Fruit fly (Drosophila melanogaster) whole organism, embryonic: Measurements from ENCODE around the gene Bro.

Experiments used
- Awh ChIP-seq: fragments of 200-800 bp; sonication (Bioruptor generic); IDR thresholded peaks from 2 replicates; pipeline ENCODE4, ENCODE4 v1.3.6; 2022; ENCODE audit warnings: missing biosample characterization, missing genetic modification characterization
- Bgb ChIP-seq: fragments of 200-800 bp; sonication (Bioruptor generic); IDR thresholded peaks from 2 replicates; pipeline ENCODE4 v1.3.6; 2022; ENCODE audit warnings: missing biosample characterization, missing genetic modification characterization; ENCODE audit not compliant: partially characterized antibody
- CG10321 ChIP-seq: fragments of 200-800 bp; sonication (Bioruptor generic); IDR thresholded peaks from 2 replicates; pipeline ENCODE4 v1.3.6; 2022; ENCODE audit warnings: missing biosample characterization, missing genetic modification characterization
- CG10543 ChIP-seq: fragments of 200-800 bp; sonication (Bioruptor generic); optimal IDR thresholded peaks from 3 replicates; lab custom pipeline; 2017; ENCODE audit warnings: missing biosample characterization, mild to moderate bottlenecking, missing genetic modification characterization, moderate library complexity
- CG11085 ChIP-seq: fragments of 200-800 bp; sonication (Bioruptor generic); IDR thresholded peaks from 2 replicates; pipeline ENCODE4 v1.3.6; 2022; ENCODE audit warnings: missing biosample characterization, missing genetic modification characterization
- CG13894 ChIP-seq: fragments of 200-800 bp; sonication (Bioruptor generic); optimal IDR thresholded peaks from 3 replicates; lab custom pipeline; 2018; ENCODE audit warnings: missing biosample characterization, mild to moderate bottlenecking, missing genetic modification characterization, moderate library complexity
- CG31224 ChIP-seq: fragments of 200-800 bp; sonication (Bioruptor generic); IDR thresholded peaks from 2 replicates; pipeline ENCODE4 v1.3.6; 2022; ENCODE audit warnings: missing biosample characterization, missing genetic modification characterization
- CG32767 ChIP-seq: fragments of 200-800 bp; sonication (Bioruptor generic); IDR thresholded peaks from 2 replicates; pipeline ENCODE4 v1.3.6; 2022; ENCODE audit warnings: missing biosample characterization, missing genetic modification characterization
- CG34224 ChIP-seq: fragments of 200-800 bp; sonication (Bioruptor generic); IDR thresholded peaks from 3 replicates; pipeline ENCODE4 v1.3.6; 2022; ENCODE audit warnings: missing biosample characterization, missing genetic modification characterization; ENCODE audit not compliant: partially characterized antibody
- CG34422 ChIP-seq: fragments of 200-800 bp; sonication (Bioruptor generic); IDR thresholded peaks from 3 replicates; pipeline ENCODE4 v1.3.6; 2022; ENCODE audit warnings: missing biosample characterization, missing genetic modification characterization
- CG6791 ChIP-seq: fragments of 200-800 bp; sonication (Bioruptor generic); IDR thresholded peaks from 3 replicates; pipeline ENCODE4 v1.3.6; 2022; ENCODE audit warnings: missing biosample characterization, missing genetic modification characterization; ENCODE audit not compliant: partially characterized antibody
- Dbx ChIP-seq: fragments of 200-800 bp; sonication (Bioruptor generic); IDR thresholded peaks from 3 replicates; pipeline ENCODE4 v1.3.6; 2022; ENCODE audit warnings: missing biosample characterization, missing genetic modification characterization
- Deaf1 ChIP-seq: fragments of 200-800 bp; optimal IDR thresholded peaks from 3 replicates; lab custom pipeline; 2019; ENCODE audit warnings: missing biosample characterization, mild to moderate bottlenecking, missing genetic modification characterization, moderate library complexity
- Fer1 ChIP-seq: fragments of 200-800 bp; sonication (Bioruptor generic); optimal IDR thresholded peaks from 2 replicates; lab custom pipeline; 2017; ENCODE audit warnings: missing biosample characterization, mild to moderate bottlenecking, missing genetic modification characterization
- Hand ChIP-seq: fragments of 200-800 bp; sonication (Bioruptor generic); optimal IDR thresholded peaks from 2 replicates; lab custom pipeline; 2017; ENCODE audit warnings: mild to moderate bottlenecking, missing biosample characterization, missing genetic modification reagents, missing genetic modification characterization
- HmgD ChIP-seq: fragments of 200-800 bp; sonication (Bioruptor generic); optimal IDR thresholded peaks from 3 replicates; lab custom pipeline; 2016; ENCODE audit warnings: missing biosample characterization, missing genetic modification characterization
- Lim3 ChIP-seq: fragments of 200-800 bp; sonication (Bioruptor generic); IDR thresholded peaks from 2 replicates; pipeline ENCODE4 v1.3.6; 2022; ENCODE audit warnings: missing biosample characterization, missing genetic modification characterization
- MBD-R2 ChIP-seq: fragments of 200-800 bp; sonication (Bioruptor generic); IDR thresholded peaks from 2 replicates; pipeline ENCODE4 v1.3.6; 2022; ENCODE audit warnings: missing biosample characterization, missing genetic modification characterization
- Max ChIP-seq: fragments of 200-800 bp; sonication (Bioruptor generic); optimal IDR thresholded peaks from 2 replicates; lab custom pipeline; 2016; ENCODE audit warnings: missing biosample characterization, mild to moderate bottlenecking, missing genetic modification characterization
- Med ChIP-seq: fragments of 200-800 bp; sonication (Bioruptor generic); peaks from one replicate; lab custom pipeline; 2016; ENCODE audit warnings: missing biosample characterization, missing genetic modification characterization, mild to moderate bottlenecking, inconsistent platforms, moderate library complexity
- Nf-YB ChIP-seq: fragments of 200-800 bp; sonication (Bioruptor generic); optimal IDR thresholded peaks from 3 replicates; lab custom pipeline; 2019; ENCODE audit warnings: missing biosample characterization, mild to moderate bottlenecking, missing genetic modification characterization, moderate library complexity
- Nf-YC ChIP-seq: fragments of 200-800 bp; optimal IDR thresholded peaks from 3 replicates; lab custom pipeline; 2019; ENCODE audit warnings: missing biosample characterization, mild to moderate bottlenecking, missing genetic modification characterization, moderate library complexity
- Pdp1 ChIP-seq, 2 experiments: fragments of 200-800 bp; sonication (Bioruptor generic); optimal IDR thresholded peaks; 3 replicates each; lab custom pipeline; 2016; ENCODE audit warnings: missing biosample characterization in 2 of 2, missing genetic modification characterization in 2 of 2, mild to moderate bottlenecking in 1 of 2, moderate library complexity in 1 of 2
- Sry-δ ChIP-seq: fragments of 200-800 bp; sonication (Bioruptor generic); optimal IDR thresholded peaks from 2 replicates; lab custom pipeline; 2016; ENCODE audit warnings: missing biosample characterization, missing genetic modification characterization
- abd-A ChIP-seq: fragments of 200-800 bp; sonication (Bioruptor generic); optimal IDR thresholded peaks from 3 replicates; lab custom pipeline; 2019; ENCODE audit warnings: missing biosample characterization, mild to moderate bottlenecking, missing genetic modification characterization, moderate library complexity
- chinmo ChIP-seq: fragments of 200-800 bp; sonication (Bioruptor generic); IDR thresholded peaks from 4 replicates; pipeline ENCODE4 v1.3.6; 2022; ENCODE audit warnings: missing biosample characterization, missing genetic modification characterization; ENCODE audit not compliant: partially characterized antibody
- ci ChIP-seq: fragments of 200-800 bp; sonication (Bioruptor generic); IDR thresholded peaks from 3 replicates; pipeline ENCODE4 v1.3.6; 2022; ENCODE audit warnings: missing biosample characterization, missing genetic modification characterization
- da ChIP-seq: fragments of 200-800 bp; sonication (Bioruptor generic); optimal IDR thresholded peaks from 2 replicates; lab custom pipeline; 2016; ENCODE audit warnings: missing biosample characterization, missing genetic modification characterization
- dan ChIP-seq: fragments of 200-800 bp; sonication (Bioruptor generic); IDR thresholded peaks from 2 replicates; pipeline ENCODE4 v1.3.6; 2022; ENCODE audit warnings: missing biosample characterization, missing genetic modification characterization
- ewg ChIP-seq: fragments of 200-800 bp; sonication (Bioruptor generic); optimal IDR thresholded peaks from 3 replicates; lab custom pipeline; 2017; ENCODE audit warnings: mild to moderate bottlenecking, missing biosample characterization, missing genetic modification reagents, missing genetic modification characterization
- nerfin-1 ChIP-seq: fragments of 200-800 bp; sonication (Bioruptor generic); optimal IDR thresholded peaks from 3 replicates; lab custom pipeline; 2019; ENCODE audit warnings: missing biosample characterization, mild to moderate bottlenecking, missing genetic modification characterization, moderate library complexity
- nmo ChIP-seq: fragments of 200-800 bp; sonication (Bioruptor generic); optimal IDR thresholded peaks from 2 replicates; lab custom pipeline; 2018; ENCODE audit warnings: missing biosample characterization, mild to moderate bottlenecking, missing genetic modification characterization, moderate library complexity
- onecut ChIP-seq: fragments of 200-800 bp; sonication (Bioruptor generic); IDR thresholded peaks from 2 replicates; pipeline ENCODE4 v1.3.6; 2022; ENCODE audit warnings: missing biosample characterization, missing genetic modification characterization
- salm ChIP-seq: fragments of 200-800 bp; sonication (Bioruptor generic); optimal IDR thresholded peaks from 2 replicates; lab custom pipeline; 2018; ENCODE audit warnings: missing biosample characterization, mild to moderate bottlenecking, missing genetic modification characterization
- scrt ChIP-seq: fragments of 200-800 bp; sonication (Bioruptor generic); optimal IDR thresholded peaks from 2 replicates; lab custom pipeline; 2018; ENCODE audit warnings: missing biosample characterization, mild to moderate bottlenecking, missing genetic modification characterization, moderate library complexity
- seq ChIP-seq: fragments of 200-800 bp; sonication (Bioruptor generic); IDR thresholded peaks from 2 replicates; pipeline ENCODE4 v1.3.6; 2022; ENCODE audit warnings: missing biosample characterization, missing genetic modification characterization
- shn ChIP-seq: fragments of 200-800 bp; sonication (Bioruptor generic); optimal IDR thresholded peaks from 3 replicates; lab custom pipeline; 2016; ENCODE audit warnings: missing biosample characterization, missing genetic modification characterization
- tup ChIP-seq: fragments of 200-800 bp; sonication (Bioruptor generic); optimal IDR thresholded peaks from 2 replicates; lab custom pipeline; 2016; ENCODE audit warnings: missing biosample characterization, mild to moderate bottlenecking, missing genetic modification characterization, moderate library complexity
- tx ChIP-seq: fragments of 200-800 bp; sonication (Bioruptor generic); optimal IDR thresholded peaks from 2 replicates; lab custom pipeline; 2016; ENCODE audit warnings: missing biosample characterization, missing genetic modification characterization
- unpg ChIP-seq: fragments of 200-800 bp; sonication (Bioruptor generic); optimal IDR thresholded peaks from 3 replicates; lab custom pipeline; 2018; ENCODE audit warnings: missing biosample characterization, mild to moderate bottlenecking, missing genetic modification characterization, moderate library complexity
- zen2 ChIP-seq: fragments of 200-800 bp; sonication (Bioruptor generic); IDR thresholded peaks from 3 replicates; pipeline ENCODE4 v1.3.6; 2022; ENCODE audit warnings: missing biosample characterization, missing genetic modification characterization; ENCODE audit not compliant: partially characterized antibody
- zfh1 ChIP-seq: fragments of 200-800 bp; sonication (Bioruptor generic); IDR thresholded peaks from 3 replicates; pipeline ENCODE4 v1.3.6; 2022; ENCODE audit warnings: missing biosample characterization, missing genetic modification characterization

Bro gene

dm6 chr3L:1661738-1662370 is 14.2 kb downstream of the Bro start (continued):
- peak; percentile 94 for TF ChIP-seq ewg
- peak; percentile 25 for TF ChIP-seq CG10543
- no peak for TF ChIP-seq Nf-YB
- 0 out of 3 replicates have a peak, but pooled peaks have one; percentile 41 for TF ChIP-seq CG34224 (GFP tag; lab: Robert Waterston, UW)
- TF ChIP-seq CG34422: peak; percentile 58; the same call in 1 of the 3 replicates
- TF ChIP-seq zfh1 (GFP tag; lab: Robert Waterston, UW): no peak
- peak; percentile 69 for TF ChIP-seq Nf-YC (tag; lab: Kevin White, UChicago)

dm6 chr3L:1663531-1663930 is 15.9 kb downstream of the Bro start:
- peak; percentile 81 for TF ChIP-seq Nf-YB
- TF ChIP-seq tx: no peak
- TF ChIP-seq Med (GFP tag; lab: Kevin White, UChicago): peak; percentile 59
- TF ChIP-seq onecut (GFP tag; lab: Robert Waterston, UW): peak; percentile 85
- peak; percentile 68 for TF ChIP-seq Deaf1
- peak; percentile 89 for TF ChIP-seq Nf-YC (tag; lab: Kevin White, UChicago)
- TF ChIP-seq CG11085: no peak
- no peak for TF ChIP-seq nmo (GFP tag; lab: Kevin White, UChicago)
- peak; percentile 36 for TF ChIP-seq MBD-R2 (GFP tag; lab: Robert Waterston, UW)
- no peak for TF ChIP-seq Lim3 (GFP tag; lab: Robert Waterston, UW)
- TF ChIP-seq HmgD (GFP tag; lab: Kevin White, UChicago): no peak
- no peak for TF ChIP-seq chinmo (GFP tag; lab: Robert Waterston, UW)
- TF ChIP-seq CG10321 (GFP tag; lab: Robert Waterston, UW): no peak
- TF ChIP-seq salm: no peak
- no peak for TF ChIP-seq dan (GFP tag; lab: Robert Waterston, UW)
- no peak for TF ChIP-seq unpg (GFP tag; lab: Kevin White, UChicago)
- no peak for TF ChIP-seq CG13894 (tag; lab: Kevin White, UChicago)
- peak; percentile 83 for TF ChIP-seq ewg
- no peak for TF ChIP-seq Sry-δ (GFP tag; lab: Kevin White, UChicago)
- TF ChIP-seq CG32767 (GFP tag; lab: Robert Waterston, UW): peak; percentile 48; the same call in 1 of the 2 replicates
- no peak for TF ChIP-seq tup (GFP tag; lab: Kevin White, UChicago)
- TF ChIP-seq, all 482 proteins: peak for 8

- TF ChIP-seq da (GFP tag; lab: Kevin White, UChicago) (no peak), Awh (GFP tag; lab: Robert Waterston, UW) (0 out of 2 replicates have a peak, but pooled peaks have one; percentile 10), Max (no peak), Dbx (no peak), scrt (GFP tag; lab: Kevin White, UChicago) (peak; percentile 96), Hand (GFP tag; lab: Kevin White, UChicago) (peak; percentile 5), abd-A (tag; lab: Kevin White, UChicago) (peak; percentile 27), zen2 (GFP tag; lab: Robert Waterston, UW) (peak; percentile 52; the same call in 2 of the 3 replicates), nerfin-1 (tag; lab: Kevin White, UChicago) (peak; percentile 21), CG6791 (GFP tag; lab: Robert Waterston, UW) (0 out of 3 replicates have a peak, but pooled peaks have one; percentile 28), shn (no peak), ewg (peak; percentile 84), Pdp1 (GFP tag; optimal IDR thresholded peaks at IDR 0.05; lab: Kevin White, UChicago) (peak in 1 of 2 experiments; percentile 92), Fer1 (no peak), CG34422 (peak; percentile 26; the same call in 1 of the 3 replicates), ci (GFP tag; lab: Robert Waterston, UW) (0 out of 3 replicates have a peak, but pooled peaks have one; percentile 13), CG31224 (GFP tag; lab: Robert Waterston, UW) (peak; percentile 99), seq (GFP tag; lab: Robert Waterston, UW) (peak; percentile 86), chinmo (GFP tag; lab: Robert Waterston, UW) (0 out of 4 replicates have a peak, but pooled peaks have one; percentile 53), Bgb (GFP tag; lab: Robert Waterston, UW) (0 out of 2 replicates have a peak, but pooled peaks have one; percentile 11)
- TF ChIP-seq, all 482 proteins: peak for 15
These were observed 16.5 kb downstream of the Bro start for dm6 chr3L:1664205-1664604.
